Fruit fly (Drosophila melanogaster): Measurements from ENCODE around the gene CG42374.

CG42374 gene

dm6 chr3L:19264141-19264487 is 548 bp downstream of the CG42374 start, which contains the start of gene Max (continued):
- TF ChIP-seq Jarid2 (GFP tag; optimal IDR thresholded peaks at IDR 0.05) (no peak), bbx (GFP tag; IDR thresholded peaks at IDR 0.05; ENCODE audit: partially characterized antibody) (no peak), kay (GFP tag; optimal IDR thresholded peaks at IDR 0.05) (peak; percentile 20), CG18599 (GFP tag; optimal IDR thresholded peaks at IDR 0.05) (peak; percentile 79), sc (optimal IDR thresholded peaks at IDR 0.05) (no peak), sc (GFP tag; optimal IDR thresholded peaks at IDR 0.05) (peak; percentile 17), fd102C (GFP tag; optimal IDR thresholded peaks at IDR 0.05) (no peak), Gsc (GFP tag; IDR thresholded peaks at IDR 0.05) (no peak), oc (tag; optimal IDR thresholded peaks at IDR 0.05) (peak; percentile 17), Asciz (GFP tag; optimal IDR thresholded peaks at IDR 0.05) (no peak), mirr (GFP tag; optimal IDR thresholded peaks at IDR 0.05) (peak; percentile 58), so (GFP tag; IDR thresholded peaks at IDR 0.05) (0 out of 3 replicates have a peak, but pooled peaks have one; percentile 30), Hmx (GFP tag; optimal IDR thresholded peaks at IDR 0.05) (no peak), Max (GFP tag; optimal IDR thresholded peaks at IDR 0.05) (peak; percentile 92), CG10654 (GFP tag; optimal IDR thresholded peaks at IDR 0.05) (peak; percentile 73), Drgx (GFP tag; IDR thresholded peaks at IDR 0.05) (peak; percentile 35; the same call in 1 of the 2 replicates), Rfx (GFP tag; IDR thresholded peaks at IDR 0.05) (peak; percentile 82), kni (GFP tag; optimal IDR thresholded peaks at IDR 0.05) (no peak), Optix (GFP tag; IDR thresholded peaks at IDR 0.05) (peak; percentile 49; the same call in 2 of the 3 replicates), ranshi (GFP tag; IDR thresholded peaks at IDR 0.05) (peak; percentile 59; the same call in 1 of the 2 replicates), vfl (GFP tag; optimal IDR thresholded peaks at IDR 0.05) (peak; percentile 25), emc (GFP tag; optimal IDR thresholded peaks at IDR 0.05) (no peak), nerfin-2 (GFP tag; IDR thresholded peaks at IDR 0.05; ENCODE audit: partially characterized antibody) (no peak), CG8359 (GFP tag; optimal IDR thresholded peaks at IDR 0.05; ENCODE audit: borderline replicate concordance) (no peak), Doc2 (GFP tag; IDR thresholded peaks at IDR 0.05) (no peak), CG7963 (GFP tag; IDR thresholded peaks at IDR 0.05; ENCODE audit: partially characterized antibody) (no peak), H15 (GFP tag; IDR thresholded peaks at IDR 0.05) (peak; percentile 76), CG17829 (tag; optimal IDR thresholded peaks at IDR 0.05) (peak; percentile 85), vnd (GFP tag; IDR thresholded peaks at IDR 0.05; ENCODE audit: partially characterized antibody) (no peak), CG12219 (GFP tag; optimal IDR thresholded peaks at IDR 0.05) (peak; percentile 44), CG32532 (GFP tag; IDR thresholded peaks at IDR 0.05) (peak; percentile 84), dati (GFP tag; IDR thresholded peaks at IDR 0.05) (no peak), Adf1 (GFP tag; IDR thresholded peaks at IDR 0.05) (peak; percentile 44; the same call in 1 of the 2 replicates), tgo (GFP tag; IDR thresholded peaks at IDR 0.05) (peak; percentile 72), grau (tag; optimal IDR thresholded peaks at IDR 0.05) (peak; percentile 77), D (optimal IDR thresholded peaks at IDR 0.05) (no peak), D (GFP tag; optimal IDR thresholded peaks at IDR 0.05) (no peak), CG30431 (GFP tag; optimal IDR thresholded peaks at IDR 0.05) (peak; percentile 42), ERR (GFP tag; optimal IDR thresholded peaks at IDR 0.05) (no peak), psq (GFP tag; optimal IDR thresholded peaks at IDR 0.05) (no peak), bigmax (GFP tag; optimal IDR thresholded peaks at IDR 0.05) (peak; percentile 8), pb (GFP tag; optimal IDR thresholded peaks at IDR 0.05) (no peak), Atf6 (GFP tag; IDR thresholded peaks at IDR 0.05) (peak; percentile 74), CG11560 (tag; IDR thresholded peaks at IDR 0.05) (0 out of 3 replicates have a peak, but pooled peaks have one; percentile 29), CG14667 (GFP tag; IDR thresholded peaks at IDR 0.05) (peak; percentile 58), Hr51 (GFP tag; optimal IDR thresholded peaks at IDR 0.05) (peak in 1 of 2 experiments; percentile 82), chinmo (GFP tag; IDR thresholded peaks at IDR 0.05; ENCODE audit: partially characterized antibody) (no peak), CG13624 (GFP tag; optimal IDR thresholded peaks at IDR 0.05) (no peak), tin (GFP tag; optimal IDR thresholded peaks at IDR 0.05) (peak; percentile 58), Vsx1 (GFP tag; optimal IDR thresholded peaks at IDR 0.05) (no peak), Dp (GFP tag; optimal IDR thresholded peaks at IDR 0.05) (peak; percentile 28)
